Worm (Caenorhabditis elegans): ENCODE results near the gene acdh-2.

ce11 chrII:5496375-5496774 lies 50.9 kb downstream of the acdh-2 start, which contains the start of gene F12A10.1:
- TF ChIP-seq elt-3 (tag; optimal IDR thresholded peaks at IDR 0.05) (no peak), nhr-237 (tag; optimal IDR thresholded peaks at IDR 0.05) (no peak), lin-13 (tag; optimal IDR thresholded peaks at IDR 0.05) (no peak), lsy-2 (tag; optimal IDR thresholded peaks at IDR 0.05) (no peak), zip-8 (tag; optimal IDR thresholded peaks at IDR 0.05) (no peak), ham-2 (GFP tag; optimal IDR thresholded peaks at IDR 0.05) (no peak), unc-62 (GFP tag; optimal IDR thresholded peaks at IDR 0.05) (no peak), ceh-43 (GFP tag; optimal IDR thresholded peaks at IDR 0.05) (no peak), ztf-11 (tag; optimal IDR thresholded peaks at IDR 0.05) (no peak), hlh-1 (tag; optimal IDR thresholded peaks at IDR 0.05) (no peak), unc-39 (tag; optimal IDR thresholded peaks at IDR 0.05) (no peak), elt-1 (tag; optimal IDR thresholded peaks at IDR 0.05; ENCODE audit: borderline replicate concordance, insufficient read depth) (no peak), nhr-12 (tag; optimal IDR thresholded peaks at IDR 0.05) (no peak), nhr-76 (tag; optimal IDR thresholded peaks at IDR 0.05) (no peak)
